Fruit fly (Drosophila melanogaster): ENCODE results near the gene CG42710.

The CG42710 gene

DNA sequence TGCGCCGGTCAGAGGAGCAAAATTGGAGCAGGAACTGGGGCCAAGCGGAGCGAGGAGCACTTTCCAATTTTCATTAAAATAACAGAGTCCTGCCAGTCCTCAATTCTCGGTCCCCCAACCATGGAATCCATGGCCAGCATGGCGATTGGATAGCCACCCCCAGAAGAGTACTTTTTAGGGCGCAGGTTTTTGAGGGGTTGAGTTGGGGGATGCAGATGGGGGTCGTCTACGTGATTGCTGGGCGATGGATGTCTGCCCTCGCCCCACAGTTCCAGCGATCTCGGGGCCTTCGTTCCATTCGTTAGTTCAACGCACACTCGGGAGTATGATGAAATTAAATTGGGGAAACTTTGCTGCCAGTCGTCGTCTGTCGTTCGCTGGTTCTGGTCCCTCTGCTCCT is 9.4 kb upstream of the CG42710 start:
- TF ChIP-seq rgr (GFP tag; optimal IDR thresholded peaks at IDR 0.05): no peak
- no peak for TF ChIP-seq jim (GFP tag; optimal IDR thresholded peaks at IDR 0.05)
- no peak for TF ChIP-seq Hnf4 (GFP tag; optimal IDR thresholded peaks at IDR 0.05)
- no peak for TF ChIP-seq ey (GFP tag; optimal IDR thresholded peaks at IDR 0.05)
- no peak for TF ChIP-seq tai (GFP tag; optimal IDR thresholded peaks at IDR 0.05)
- TF ChIP-seq HLH106 (tag; optimal IDR thresholded peaks at IDR 0.05): no peak
- no peak for TF ChIP-seq Dif (GFP tag; optimal IDR thresholded peaks at IDR 0.05; ENCODE audit: partially characterized antibody)
- TF ChIP-seq OdsH (GFP tag; optimal IDR thresholded peaks at IDR 0.05): no peak
- TF ChIP-seq sage (GFP tag; optimal IDR thresholded peaks at IDR 0.05): no peak
- TF ChIP-seq lola (GFP tag; optimal IDR thresholded peaks at IDR 0.05): no peak
- no peak for TF ChIP-seq brk (GFP tag; optimal IDR thresholded peaks at IDR 0.05)
- no peak for TF ChIP-seq dmrt93B (GFP tag; optimal IDR thresholded peaks at IDR 0.05)

DNA sequence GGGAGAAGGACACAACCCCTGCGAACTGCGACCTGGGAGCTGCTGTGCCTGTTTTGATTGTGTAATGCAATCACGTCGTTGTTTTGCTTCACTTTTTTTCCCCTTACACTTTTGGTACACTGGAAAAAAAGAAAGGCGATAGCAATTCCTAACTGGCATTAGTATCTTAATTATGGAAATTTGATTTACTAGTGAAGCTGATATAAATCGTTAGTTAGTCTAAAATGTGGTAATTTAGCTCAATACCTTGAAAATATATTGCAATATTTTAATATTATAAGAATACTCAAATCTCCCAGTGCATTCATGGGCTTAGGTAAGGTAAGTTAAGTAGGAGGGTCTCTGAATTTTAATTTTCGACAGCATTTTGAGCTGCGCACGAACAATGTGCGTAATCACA is 5.3 kb upstream of the CG42710 start:
- TF ChIP-seq Dfd (GFP tag; optimal IDR thresholded peaks at IDR 0.05) (no peak), sv (GFP tag; optimal IDR thresholded peaks at IDR 0.05) (no peak), rgr (GFP tag; optimal IDR thresholded peaks at IDR 0.05) (peak; percentile 6), Abd-B (GFP tag; optimal IDR thresholded peaks at IDR 0.05) (no peak), GATAd (GFP tag; optimal IDR thresholded peaks at IDR 0.05) (no peak), N (GFP tag; optimal IDR thresholded peaks at IDR 0.05) (no peak), ey (GFP tag; optimal IDR thresholded peaks at IDR 0.05) (peak; percentile 29), foxo (GFP tag; optimal IDR thresholded peaks at IDR 0.05) (peak in 1 of 2 experiments; percentile 17), h (GFP tag; optimal IDR thresholded peaks at IDR 0.05) (peak; percentile 45), fru (GFP tag; optimal IDR thresholded peaks at IDR 0.05) (peak; percentile 45), woc (GFP tag; optimal IDR thresholded peaks at IDR 0.05) (no peak), Sp1 (GFP tag; optimal IDR thresholded peaks at IDR 0.05) (peak; percentile 38), HLH106 (tag; optimal IDR thresholded peaks at IDR 0.05) (peak; percentile 31)

DNA sequence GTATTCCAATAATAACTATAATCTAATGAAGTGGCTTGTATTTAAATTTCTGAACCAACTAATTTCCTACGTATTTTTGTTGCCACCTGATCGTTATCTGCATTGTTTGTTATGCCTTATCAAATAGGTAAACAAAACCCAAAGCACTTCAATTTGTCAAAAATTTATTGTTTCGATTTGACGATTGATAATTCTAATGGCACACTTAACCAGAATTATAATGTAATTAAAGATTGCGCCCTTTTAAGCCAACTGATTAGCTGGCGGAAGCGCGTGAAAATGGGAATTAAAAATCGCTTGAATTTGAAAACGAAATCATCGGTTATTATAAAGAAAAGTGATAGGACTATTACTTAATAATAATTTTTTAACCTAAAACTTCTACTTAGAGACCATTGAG is 2.4 kb upstream of the CG42710 start:
- no peak for TF ChIP-seq foxo (GFP tag; optimal IDR thresholded peaks at IDR 0.05)
- TF ChIP-seq ey (GFP tag; optimal IDR thresholded peaks at IDR 0.05): no peak
- no peak for TF ChIP-seq fru (GFP tag; optimal IDR thresholded peaks at IDR 0.05)

DNA sequence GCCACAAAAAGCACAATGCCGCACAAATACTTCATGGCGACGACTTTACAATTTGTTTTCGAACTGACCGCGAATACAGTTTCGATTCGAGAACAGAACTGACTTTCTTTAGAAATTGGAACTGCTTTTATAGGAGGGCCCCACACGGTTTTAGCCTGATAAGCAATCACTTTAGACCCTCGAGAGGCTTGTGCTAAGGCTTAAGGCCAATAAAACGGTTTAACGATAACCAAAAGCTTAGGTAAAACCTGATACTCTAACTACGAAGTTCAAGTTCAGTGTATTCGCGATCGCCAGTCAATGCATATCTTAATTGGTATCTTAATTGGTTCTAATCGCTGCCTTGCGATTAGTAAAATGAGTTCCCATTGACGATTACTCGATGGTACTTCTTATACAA is 1.1 kb downstream of the CG42710 start, which contains the start of gene LManVI:
Gene LManVI, minus strand, starts transcription at position 101 of the 400 bp plus-strand sequence.
- no peak for TF ChIP-seq tai (GFP tag; optimal IDR thresholded peaks at IDR 0.05)
- no peak for TF ChIP-seq GATAd (GFP tag; optimal IDR thresholded peaks at IDR 0.05)
- no peak for TF ChIP-seq woc (GFP tag; optimal IDR thresholded peaks at IDR 0.05)
- no peak for TF ChIP-seq jim (GFP tag; optimal IDR thresholded peaks at IDR 0.05)
- TF ChIP-seq Dif (GFP tag; optimal IDR thresholded peaks at IDR 0.05; ENCODE audit: partially characterized antibody): no peak
- no peak for TF ChIP-seq HLH106 (tag; optimal IDR thresholded peaks at IDR 0.05)
- TF ChIP-seq Sp1 (GFP tag; optimal IDR thresholded peaks at IDR 0.05): no peak
- no peak for TF ChIP-seq ey (GFP tag; optimal IDR thresholded peaks at IDR 0.05)
- no peak for TF ChIP-seq brk (GFP tag; optimal IDR thresholded peaks at IDR 0.05)
- no peak for TF ChIP-seq psq (GFP tag; optimal IDR thresholded peaks at IDR 0.05)
- no peak for TF ChIP-seq dl (GFP tag; optimal IDR thresholded peaks at IDR 0.05; ENCODE audit: insufficient read depth in 1 of 2, partially characterized antibody in 2 of 2)
- no peak for TF ChIP-seq dmrt93B (GFP tag; optimal IDR thresholded peaks at IDR 0.05)
- no peak for TF ChIP-seq dsf (GFP tag; optimal IDR thresholded peaks at IDR 0.05; ENCODE audit: borderline replicate concordance)
- no peak for TF ChIP-seq OdsH (GFP tag; optimal IDR thresholded peaks at IDR 0.05)
- TF ChIP-seq Dfd (GFP tag; optimal IDR thresholded peaks at IDR 0.05): no peak

DNA sequence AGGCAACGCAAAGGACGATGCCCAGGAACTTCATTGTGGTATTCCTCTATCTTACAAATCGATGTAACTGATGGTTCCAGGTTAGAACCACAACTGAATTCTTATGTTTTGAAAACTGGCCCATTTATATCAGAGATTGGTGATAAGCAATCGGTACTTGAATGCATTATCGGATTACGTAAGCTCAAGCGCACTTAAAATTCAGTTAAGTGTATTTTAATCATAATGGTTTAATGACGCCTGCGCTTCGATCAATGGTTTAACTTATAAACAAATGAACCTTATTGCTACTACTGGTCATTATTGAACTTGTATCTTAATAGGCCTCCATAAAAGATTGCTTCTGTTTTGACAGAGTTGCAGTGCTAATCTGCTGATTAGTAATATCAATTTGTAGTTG is 6.1 kb downstream of the CG42710 start, which contains the start of gene LManV:
Gene LManV, minus strand, starts transcription at position 101 of the 400 bp plus-strand sequence.
- TF ChIP-seq rgr (GFP tag; optimal IDR thresholded peaks at IDR 0.05) (no peak), ey (GFP tag; optimal IDR thresholded peaks at IDR 0.05) (no peak), tai (GFP tag; optimal IDR thresholded peaks at IDR 0.05) (no peak), sv (GFP tag; optimal IDR thresholded peaks at IDR 0.05) (no peak)

dm6 chr2L:8772244-8772643 is 10.1 kb downstream of the CG42710 start, which contains the start of gene LManIV:
LManIV (minus strand) TSS chr2L:8772344.
- no peak for TF ChIP-seq woc (GFP tag; optimal IDR thresholded peaks at IDR 0.05)

dm6 chr2L:8768660-8769138 is 13.6 kb downstream of the CG42710 start, which contains the start of gene LManIII:
LManIII (minus strand) TSS chr2L:8768710.
- TF ChIP-seq foxo (GFP tag; optimal IDR thresholded peaks at IDR 0.05): no peak
- TF ChIP-seq N (GFP tag; optimal IDR thresholded peaks at IDR 0.05): no peak
- TF ChIP-seq sv (GFP tag; optimal IDR thresholded peaks at IDR 0.05): no peak
- TF ChIP-seq usp (GFP tag; optimal IDR thresholded peaks at IDR 0.05): no peak
- no peak for TF ChIP-seq CrebA (GFP tag; optimal IDR thresholded peaks at IDR 0.05; ENCODE audit: borderline replicate concordance)
- no peak for TF ChIP-seq HLH106 (tag; optimal IDR thresholded peaks at IDR 0.05)
- TF ChIP-seq fru (GFP tag; optimal IDR thresholded peaks at IDR 0.05): no peak
- no peak for TF ChIP-seq Dif (GFP tag; optimal IDR thresholded peaks at IDR 0.05; ENCODE audit: partially characterized antibody)
- TF ChIP-seq tai (GFP tag; optimal IDR thresholded peaks at IDR 0.05): no peak

All from whole organism, wandering third instar larva.